Worm (Caenorhabditis elegans) whole organism, mixed stage, embryonic: ENCODE measurements around the gene C16D2.1.

ENCODE experiments used
- M03D4.4 ChIP-seq: sonication (generic microtip); optimal IDR thresholded peaks from 2 replicates; lab custom pipeline; 2017; ENCODE audit warnings: mild to moderate bottlenecking, missing genetic modification characterization, missing compliant biosample characterization
- blmp-1 ChIP-seq: fragments of 150-350 bp; optimal IDR thresholded peaks from 2 replicates; lab custom pipeline; 2014; ENCODE audit warnings: missing biosample characterization, missing genetic modification characterization
- ceh-39 ChIP-seq: fragments of 150-350 bp; optimal IDR thresholded peaks from 2 replicates; lab custom pipeline; 2014; ENCODE audit warnings: missing biosample characterization, missing genetic modification characterization
- ceh-43 ChIP-seq: fragments of 200-800 bp; sonication (Bioruptor generic); optimal IDR thresholded peaks from 2 replicates; lab custom pipeline; 2018; ENCODE audit warnings: mild to moderate bottlenecking, missing genetic modification characterization, moderate library complexity, missing compliant biosample characterization
- ceh-83 ChIP-seq: fragments of 200-800 bp; sonication (Bioruptor generic); optimal IDR thresholded peaks from 2 replicates; lab custom pipeline; 2018; ENCODE audit warnings: mild to moderate bottlenecking, missing genetic modification characterization, missing compliant biosample characterization
- ces-1 ChIP-seq: fragments of 150-350 bp; optimal IDR thresholded peaks from 2 replicates; lab custom pipeline; 2014; ENCODE audit warnings: missing biosample characterization, missing genetic modification reagents, missing genetic modification characterization
- cnd-1 ChIP-seq: fragments of 200-800 bp; sonication (Bioruptor generic); optimal IDR thresholded peaks from 2 replicates; lab custom pipeline; 2018; ENCODE audit warnings: mild to moderate bottlenecking, missing genetic modification characterization, missing compliant biosample characterization
- drap-1 ChIP-seq: fragments of 200-800 bp; sonication (Bioruptor generic); optimal IDR thresholded peaks from 3 replicates; lab custom pipeline; 2018; ENCODE audit warnings: mild to moderate bottlenecking, missing genetic modification characterization, missing compliant biosample characterization
- elt-1 ChIP-seq: sonication (generic microtip); optimal IDR thresholded peaks from 2 replicates; lab custom pipeline; 2017; ENCODE audit warnings: missing genetic modification characterization, mild to moderate bottlenecking, missing compliant biosample characterization, antibody characterized with exemption, moderate library complexity, borderline replicate concordance; ENCODE audit not compliant: insufficient read depth
- elt-3 ChIP-seq: fragments of 150-350 bp; optimal IDR thresholded peaks from 2 replicates; lab custom pipeline; 2014; ENCODE audit warnings: missing biosample characterization, missing genetic modification characterization
- flh-1 ChIP-seq: fragments of 200-800 bp; sonication (Bioruptor generic); optimal IDR thresholded peaks from 2 replicates; lab custom pipeline; 2018; ENCODE audit warnings: mild to moderate bottlenecking, missing genetic modification characterization, moderate library complexity, missing compliant biosample characterization
- ham-2 ChIP-seq: fragments of 200-800 bp; sonication (Bioruptor generic); optimal IDR thresholded peaks from 2 replicates; lab custom pipeline; 2018; ENCODE audit warnings: mild to moderate bottlenecking, missing genetic modification characterization, missing compliant biosample characterization
- hlh-1 ChIP-seq: fragments of 150-350 bp; optimal IDR thresholded peaks from 2 replicates; lab custom pipeline; 2014; ENCODE audit warnings: missing biosample characterization, missing genetic modification reagents, missing genetic modification characterization
- lin-13 ChIP-seq: fragments of 150-350 bp; optimal IDR thresholded peaks from 2 replicates; lab custom pipeline; 2014; ENCODE audit warnings: missing biosample characterization, missing genetic modification characterization
- lin-32 ChIP-seq: fragments of 200-800 bp; sonication (Bioruptor generic); optimal IDR thresholded peaks from 2 replicates; lab custom pipeline; 2018; ENCODE audit warnings: mild to moderate bottlenecking, missing genetic modification characterization, missing compliant biosample characterization
- lsy-2 ChIP-seq: fragments of 150-350 bp; optimal IDR thresholded peaks from 2 replicates; lab custom pipeline; 2014; ENCODE audit warnings: missing biosample characterization, missing genetic modification characterization
- mab-5 ChIP-seq: fragments of 150-350 bp; optimal IDR thresholded peaks from 2 replicates; lab custom pipeline; 2014; ENCODE audit warnings: missing biosample characterization, missing genetic modification characterization
- mls-2 ChIP-seq: sonication (generic microtip); optimal IDR thresholded peaks from 2 replicates; lab custom pipeline; 2016; ENCODE audit warnings: mild to moderate bottlenecking, missing genetic modification characterization, moderate library complexity, missing compliant biosample characterization
- nhr-12 ChIP-seq: fragments of 150-350 bp; optimal IDR thresholded peaks from 2 replicates; lab custom pipeline; 2014; ENCODE audit warnings: missing biosample characterization, missing genetic modification characterization
- nhr-2 ChIP-seq: fragments of 150-350 bp; optimal IDR thresholded peaks from 2 replicates; lab custom pipeline; 2014; ENCODE audit warnings: missing biosample characterization, missing genetic modification characterization
- nhr-237 ChIP-seq: fragments of 150-350 bp; optimal IDR thresholded peaks from 2 replicates; lab custom pipeline; 2014; ENCODE audit warnings: missing biosample characterization, missing genetic modification characterization
- nhr-28 ChIP-seq: fragments of 150-350 bp; optimal IDR thresholded peaks from 2 replicates; lab custom pipeline; 2014; ENCODE audit warnings: missing biosample characterization, missing genetic modification characterization
- sem-2 ChIP-seq: fragments of 200-800 bp; sonication (Bioruptor generic); optimal IDR thresholded peaks from 2 replicates; lab custom pipeline; 2018; ENCODE audit warnings: mild to moderate bottlenecking, missing genetic modification characterization, missing compliant biosample characterization
- snpc-4 ChIP-seq: fragments of 150-350 bp; optimal IDR thresholded peaks from 2 replicates; lab custom pipeline; 2014; ENCODE audit warnings: missing biosample characterization, missing genetic modification characterization
- sptf-1 ChIP-seq: sonication (generic microtip); optimal IDR thresholded peaks from 2 replicates; lab custom pipeline; 2017; ENCODE audit warnings: mild to moderate bottlenecking, missing genetic modification characterization, moderate library complexity, missing compliant biosample characterization
- tbx-8 ChIP-seq: fragments of 200-800 bp; sonication (Bioruptor generic); optimal IDR thresholded peaks from 2 replicates; lab custom pipeline; 2018; ENCODE audit warnings: mild to moderate bottlenecking, missing genetic modification characterization, moderate library complexity, missing compliant biosample characterization
- unc-120 ChIP-seq: sonication (generic microtip); optimal IDR thresholded peaks from 2 replicates; lab custom pipeline; 2017; ENCODE audit warnings: missing genetic modification characterization, missing compliant biosample characterization; ENCODE audit not compliant: poor library complexity, severe bottlenecking
- unc-39 ChIP-seq: fragments of 150-350 bp; optimal IDR thresholded peaks from 2 replicates; lab custom pipeline; 2014; ENCODE audit warnings: missing biosample characterization, missing genetic modification characterization
- unc-62 ChIP-seq: fragments of 150-350 bp; optimal IDR thresholded peaks from 2 replicates; lab custom pipeline; 2014; ENCODE audit warnings: missing biosample characterization, missing genetic modification reagents, missing genetic modification characterization
- zip-8 ChIP-seq: fragments of 150-350 bp; optimal IDR thresholded peaks from 2 replicates; lab custom pipeline; 2014; ENCODE audit warnings: missing biosample characterization, missing genetic modification characterization

The C16D2.1 gene

ce11 chrII:9131363-9131762 lies at the start of gene C16D2.1:
TSS of gene C16D2.1 (plus strand) at chrII:9131663.
- TF ChIP-seq zip-8 (tag; lab: Kevin White, UChicago), result no peak
- TF ChIP-seq nhr-28, result no peak
- TF ChIP-seq ceh-39 (tag; lab: Kevin White, UChicago), result no peak
- TF ChIP-seq lsy-2 (tag; lab: Kevin White, UChicago), result no peak
- TF ChIP-seq lin-13 (tag; lab: Kevin White, UChicago), result no peak
- TF ChIP-seq unc-62, result no peak
- TF ChIP-seq ceh-83 (GFP tag; lab: Kevin White, UChicago), result no peak

- TF ChIP-seq lsy-2 (tag; lab: Kevin White, UChicago), result no peak
- TF ChIP-seq sptf-1 (tag; lab: Kevin White, UChicago), result no peak
- no peak for TF ChIP-seq ceh-43 (GFP tag; lab: Kevin White, UChicago)
- TF ChIP-seq nhr-237 (tag; lab: Kevin White, UChicago), result no peak
- no peak for TF ChIP-seq nhr-12 (tag; lab: Kevin White, UChicago)
- no peak for TF ChIP-seq nhr-2 (tag; lab: Kevin White, UChicago)
- TF ChIP-seq hlh-1, result no peak
- no peak for TF ChIP-seq unc-39 (tag; lab: Kevin White, UChicago)
- TF ChIP-seq cnd-1 (tag; lab: Kevin White, UChicago), result no peak
- no peak for TF ChIP-seq M03D4.4 (tag; lab: Kevin White, UChicago)
- no peak for TF ChIP-seq elt-3 (tag; lab: Kevin White, UChicago)
- no peak for TF ChIP-seq flh-1
Measured at ce11 chrII:9083093-9083492, 48.4 kb upstream of the C16D2.1 start, which contains the start of gene sysm-1. TSS of gene sysm-1 (minus strand) at chrII:9083193.

DNA sequence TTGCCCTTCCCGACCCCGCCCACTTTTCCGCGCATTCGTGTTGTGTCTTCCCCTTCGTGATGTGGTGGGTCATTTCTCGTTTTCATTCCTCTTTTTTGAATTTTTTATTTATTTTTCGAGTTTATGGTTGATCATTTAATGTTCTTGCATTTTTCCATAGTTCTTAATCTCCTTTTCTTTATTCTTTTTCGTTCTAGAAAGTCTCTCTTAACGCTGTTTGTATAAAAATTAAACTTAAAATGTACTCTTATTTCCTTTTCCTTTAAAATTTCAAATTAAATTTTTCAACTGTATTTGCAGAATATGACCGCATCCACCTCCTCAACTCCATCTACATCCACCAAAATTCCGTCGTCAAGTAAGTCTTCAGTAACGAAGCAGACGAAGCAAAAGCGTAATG lies 45.2 kb upstream of the C16D2.1 start, which contains the start of gene hlh-3:
Gene hlh-3 (plus strand): TSS at position 301 of the 400 bp plus-strand sequence.
- no peak for TF ChIP-seq mls-2 (tag; lab: Kevin White, UChicago)
- TF ChIP-seq sem-2 (GFP tag; lab: Kevin White, UChicago), result no peak
- no peak for TF ChIP-seq lsy-2 (tag; lab: Kevin White, UChicago)

ce11 chrII:9092910-9093309 lies 38.6 kb upstream of the C16D2.1 start:
- TF ChIP-seq snpc-4, result no peak
- TF ChIP-seq M03D4.4 (tag; lab: Kevin White, UChicago), result no peak

- TF ChIP-seq ces-1 (GFP tag; lab: Kevin White, UChicago) (no peak), blmp-1 (tag; lab: Kevin White, UChicago) (no peak), nhr-237 (tag; lab: Kevin White, UChicago) (no peak), snpc-4 (no peak), nhr-2 (tag; lab: Kevin White, UChicago) (no peak), sem-2 (GFP tag; lab: Kevin White, UChicago) (no peak), mab-5 (tag; lab: Kevin White, UChicago) (no peak), ceh-43 (GFP tag; lab: Kevin White, UChicago) (no peak), lsy-2 (tag; lab: Kevin White, UChicago) (no peak), mls-2 (tag; lab: Kevin White, UChicago) (no peak), elt-1 (tag; lab: Kevin White, UChicago) (no peak), nhr-28 (no peak), hlh-1 (no peak), zip-8 (tag; lab: Kevin White, UChicago) (no peak), tbx-8 (GFP tag; lab: Kevin White, UChicago) (no peak), lin-32 (GFP tag; lab: Kevin White, UChicago) (no peak)
Measured at ce11 chrII:9093584-9093983, 37.9 kb upstream of the C16D2.1 start, which contains the start of gene C07H4.1. TSS of gene C07H4.1 (minus strand) at chrII:9093684.

DNA sequence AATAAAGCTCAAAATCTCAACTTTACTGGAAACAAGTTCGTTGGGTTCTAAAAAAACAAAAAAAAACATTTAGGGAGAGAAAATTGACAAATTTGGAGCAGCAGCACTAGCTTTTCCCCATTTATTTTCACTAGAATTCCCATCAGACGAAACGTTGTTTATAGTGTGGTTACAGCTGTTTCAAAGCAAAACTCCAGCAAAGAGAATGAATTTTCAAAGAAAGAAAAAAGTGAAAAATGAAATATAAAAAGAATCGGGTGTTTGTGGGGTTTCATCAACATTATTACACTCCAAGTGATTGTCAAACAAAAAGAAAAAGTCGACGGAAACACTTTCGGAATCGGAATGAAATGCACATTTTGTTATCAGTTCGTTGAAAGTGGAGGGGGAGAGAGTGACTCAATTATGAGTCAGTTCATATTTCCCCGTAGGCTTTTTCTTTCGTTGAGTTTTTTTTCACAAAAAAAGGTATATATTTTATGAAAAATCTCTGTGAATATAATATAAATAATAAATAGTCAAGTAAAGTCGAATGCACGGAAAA lies 37.1 kb upstream of the C16D2.1 start:
- no peak for TF ChIP-seq flh-1
- TF ChIP-seq tbx-8 (GFP tag; lab: Kevin White, UChicago), result no peak
- TF ChIP-seq, all 35 proteins: peak for 0

DNA sequence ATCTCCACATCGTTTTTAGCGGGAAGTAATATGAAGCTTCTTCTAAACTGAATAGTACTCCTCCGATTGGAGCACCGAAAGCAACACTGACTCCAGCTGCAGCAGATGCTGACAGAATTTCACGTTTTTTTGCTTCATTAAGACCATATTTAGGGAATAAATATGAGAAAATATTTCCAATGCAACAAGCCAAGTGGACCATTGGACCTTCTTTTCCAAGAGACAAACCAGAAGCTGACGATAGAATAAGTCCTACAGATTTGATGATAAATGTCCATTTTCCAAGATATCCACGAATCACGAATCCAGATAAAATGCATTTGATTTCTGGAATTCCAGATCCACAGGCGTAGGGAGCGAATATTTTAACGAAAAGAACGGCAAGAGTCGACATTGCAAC lies 34.2 kb upstream of the C16D2.1 start:
- TF ChIP-seq ceh-43 (GFP tag; lab: Kevin White, UChicago) (no peak), nhr-237 (tag; lab: Kevin White, UChicago) (no peak), tbx-8 (GFP tag; lab: Kevin White, UChicago) (no peak), unc-120 (tag; lab: Kevin White, UChicago) (no peak), elt-3 (tag; lab: Kevin White, UChicago) (no peak), ceh-39 (tag; lab: Kevin White, UChicago) (no peak), unc-39 (tag; lab: Kevin White, UChicago) (no peak), drap-1 (GFP tag; lab: Kevin White, UChicago) (no peak), ham-2 (no peak), sptf-1 (tag; lab: Kevin White, UChicago) (no peak), nhr-12 (tag; lab: Kevin White, UChicago) (no peak), mls-2 (tag; lab: Kevin White, UChicago) (no peak)
